Worm (Caenorhabditis elegans): Measurements from ENCODE around the gene C06E1.9.

DNA sequence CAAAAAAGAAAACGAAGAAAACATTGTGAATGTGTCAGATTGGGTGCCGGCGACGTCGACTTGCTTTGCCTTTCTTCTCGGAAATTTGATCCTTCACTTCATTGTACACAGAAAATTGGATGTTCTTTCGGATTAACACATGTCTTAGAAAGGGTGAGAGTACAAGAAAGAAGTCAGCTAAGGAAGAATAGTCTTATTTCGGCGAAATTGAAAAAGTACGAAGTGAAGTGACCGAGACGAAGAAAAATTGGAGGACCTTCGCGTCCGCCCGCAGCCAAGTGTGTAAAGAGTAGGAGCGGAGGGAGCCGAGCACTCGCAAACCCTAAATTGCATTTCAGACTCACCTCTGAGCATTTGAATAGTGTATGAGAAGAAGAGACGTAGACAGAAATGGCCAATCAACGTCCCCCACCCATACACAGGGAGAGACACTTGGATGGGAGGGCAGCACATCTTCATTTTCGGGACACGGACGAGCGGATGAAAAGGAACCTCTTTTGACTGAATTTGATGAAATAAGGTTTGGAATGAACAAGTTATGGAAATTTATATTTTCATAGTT lies 20.9 kb downstream of the C06E1.9 start, which contains the start of gene glr-1:
- no peak for TF ChIP-seq pbrm-1 (GFP tag; IDR thresholded peaks at IDR 0.05)
- no peak for TF ChIP-seq unc-130 (GFP tag; optimal IDR thresholded peaks at IDR 0.05)
- TF ChIP-seq lin-35 (GFP tag; optimal IDR thresholded peaks at IDR 0.05) = no peak
- TF ChIP-seq rpc-1 (optimal IDR thresholded peaks at IDR 0.05) = no peak
- no peak for TF ChIP-seq rpc-1 (tag; optimal IDR thresholded peaks at IDR 0.05)
- TF ChIP-seq madf-6 (GFP tag; IDR thresholded peaks at IDR 0.05) = no peak
- TF ChIP-seq bed-2 (GFP tag; IDR thresholded peaks at IDR 0.05) = no peak
- TF ChIP-seq nhr-120 (GFP tag; IDR thresholded peaks at IDR 0.05) = no peak
- no peak for TF ChIP-seq ztf-22 (GFP tag; optimal IDR thresholded peaks at IDR 0.05)
- no peak for TF ChIP-seq pha-4 (tag; optimal IDR thresholded peaks at IDR 0.05)
- no peak for TF ChIP-seq F55B11.4 (tag; optimal IDR thresholded peaks at IDR 0.05; ENCODE audit: borderline replicate concordance, insufficient read depth)
- no peak for TF ChIP-seq snpc-4 (GFP tag; optimal IDR thresholded peaks at IDR 0.05)
- TF ChIP-seq snpc-4 (tag; optimal IDR thresholded peaks at IDR 0.05) = no peak
